Worm (Caenorhabditis elegans) whole organism, L3 larva: ENCODE data around the gene eak-7.
A peak's percentile ranks its signal among the peaks of the same experiment; 100 is the strongest.

Source experiments
- R02D3.7 ChIP-seq: fragments of 150-350 bp; optimal IDR thresholded peaks from 2 replicates; lab custom pipeline; 2014; ENCODE audit warnings: missing biosample characterization, missing genetic modification characterization
- aly-2 ChIP-seq: fragments of 150-350 bp; optimal IDR thresholded peaks from 2 replicates; lab custom pipeline; 2014; ENCODE audit warnings: missing biosample characterization, missing genetic modification characterization
- ceh-16 ChIP-seq: sonication (generic microtip); optimal IDR thresholded peaks from 2 replicates; lab custom pipeline; 2017; ENCODE audit warnings: missing biosample characterization, missing genetic modification characterization
- ceh-82 ChIP-seq: fragments of 150-350 bp; optimal IDR thresholded peaks from 2 replicates; lab custom pipeline; 2014; ENCODE audit warnings: missing biosample characterization, missing genetic modification characterization
- ceh-9 ChIP-seq: sonication (generic microtip); optimal IDR thresholded peaks from 2 replicates; lab custom pipeline; 2018; ENCODE audit warnings: missing biosample characterization, missing genetic modification characterization
- egl-5 ChIP-seq: fragments of 150-350 bp; optimal IDR thresholded peaks from 2 replicates; lab custom pipeline; 2017; ENCODE audit warnings: missing biosample characterization, missing genetic modification reagents, missing genetic modification characterization, inconsistent platforms
- elt-1 ChIP-seq: fragments of 150-350 bp; optimal IDR thresholded peaks from 2 replicates; lab custom pipeline; 2014; ENCODE audit warnings: missing biosample characterization, missing genetic modification characterization
- elt-2 ChIP-seq: sonication (generic microtip); optimal IDR thresholded peaks from 2 replicates; lab custom pipeline; 2016; ENCODE audit warnings: missing genetic modification reagents, mild to moderate bottlenecking, missing genetic modification characterization, missing compliant biosample characterization
- eor-1 ChIP-seq, 2 experiments: fragments of 150-350 bp; optimal IDR thresholded peaks; 2 replicates each; lab custom pipeline; 2014 to 2018; ENCODE audit warnings: missing biosample characterization in 2 of 2, missing genetic modification characterization in 2 of 2
- fkh-10 ChIP-seq: sonication (generic microtip); optimal IDR thresholded peaks from 2 replicates; lab custom pipeline; 2017; ENCODE audit warnings: missing biosample characterization, missing genetic modification reagents, missing genetic modification characterization
- fos-1 ChIP-seq: fragments of 150-350 bp; optimal IDR thresholded peaks from 2 replicates; lab custom pipeline; 2014; ENCODE audit warnings: missing biosample characterization, missing genetic modification characterization
- hmg-11 ChIP-seq: sonication (generic microtip); optimal IDR thresholded peaks from 2 replicates; lab custom pipeline; 2016; ENCODE audit warnings: missing genetic modification characterization, missing compliant biosample characterization
- jun-1 ChIP-seq: fragments of 150-350 bp; optimal IDR thresholded peaks from 2 replicates; lab custom pipeline; 2014; ENCODE audit warnings: missing biosample characterization, missing genetic modification reagents, missing genetic modification characterization
- lin-15B ChIP-seq: fragments of 150-350 bp; optimal IDR thresholded peaks from 2 replicates; lab custom pipeline; 2014; ENCODE audit warnings: missing biosample characterization, missing genetic modification characterization
- lin-39 ChIP-seq: fragments of 150-350 bp; optimal IDR thresholded peaks from 2 replicates; lab custom pipeline; 2018; ENCODE audit warnings: missing biosample characterization, missing genetic modification reagents, missing genetic modification characterization
- lsy-12 ChIP-seq: sonication (generic microtip); optimal IDR thresholded peaks from 2 replicates; lab custom pipeline; 2016; ENCODE audit warnings: mild to moderate bottlenecking, missing genetic modification characterization, missing compliant biosample characterization
- nfya-1 ChIP-seq: sonication (generic microtip); optimal IDR thresholded peaks from 2 replicates; lab custom pipeline; 2017; ENCODE audit warnings: missing genetic modification characterization, mild to moderate bottlenecking, missing compliant biosample characterization, antibody characterized with exemption, moderate library complexity; ENCODE audit not compliant: insufficient read depth
- nhr-11 ChIP-seq: fragments of 150-350 bp; optimal IDR thresholded peaks from 2 replicates; lab custom pipeline; 2014; ENCODE audit warnings: missing biosample characterization, missing genetic modification characterization
- nhr-12 ChIP-seq: fragments of 150-350 bp; optimal IDR thresholded peaks from 2 replicates; lab custom pipeline; 2014; ENCODE audit warnings: missing biosample characterization, missing genetic modification characterization
- nhr-23 ChIP-seq: fragments of 150-350 bp; optimal IDR thresholded peaks from 2 replicates; lab custom pipeline; 2014; ENCODE audit warnings: missing biosample characterization, missing genetic modification reagents, missing genetic modification characterization
- nhr-237 ChIP-seq: fragments of 150-350 bp; optimal IDR thresholded peaks from 2 replicates; lab custom pipeline; 2014; ENCODE audit warnings: missing biosample characterization, missing genetic modification characterization
- nhr-25 ChIP-seq: sonication (generic microtip); optimal IDR thresholded peaks from 2 replicates; lab custom pipeline; 2017; ENCODE audit warnings: missing biosample characterization, missing genetic modification characterization
- nhr-28 ChIP-seq: fragments of 150-350 bp; optimal IDR thresholded peaks from 2 replicates; lab custom pipeline; 2014; ENCODE audit warnings: missing biosample characterization, missing genetic modification characterization
- nhr-67 ChIP-seq: fragments of 150-350 bp; optimal IDR thresholded peaks from 2 replicates; lab custom pipeline; 2014; ENCODE audit warnings: missing biosample characterization, missing genetic modification characterization
- pha-4 ChIP-seq: fragments of 150-350 bp; optimal IDR thresholded peaks from 2 replicates; lab custom pipeline; 2014; ENCODE audit warnings: missing biosample characterization, missing genetic modification reagents, missing genetic modification characterization
- pqm-1 ChIP-seq: fragments of 150-350 bp; optimal IDR thresholded peaks from 2 replicates; lab custom pipeline; 2017; ENCODE audit warnings: missing biosample characterization, missing genetic modification characterization, inconsistent platforms
- sea-2 ChIP-seq: fragments of 150-350 bp; sonication (generic microtip); optimal IDR thresholded peaks from 4 replicates; lab custom pipeline; 2014; ENCODE audit warnings: missing biosample characterization, missing genetic modification reagents, missing genetic modification characterization
- snpc-4 ChIP-seq: fragments of 150-350 bp; optimal IDR thresholded peaks from 2 replicates; lab custom pipeline; 2014; ENCODE audit warnings: missing biosample characterization, missing genetic modification characterization
- tbx-2 ChIP-seq: sonication (generic microtip); optimal IDR thresholded peaks from 2 replicates; lab custom pipeline; 2016; ENCODE audit warnings: mild to moderate bottlenecking, missing genetic modification characterization, missing compliant biosample characterization
- unc-39 ChIP-seq: sonication (generic microtip); optimal IDR thresholded peaks from 4 replicates; lab custom pipeline; 2017; ENCODE audit warnings: missing biosample characterization, missing genetic modification characterization
- unc-62 ChIP-seq: fragments of 150-350 bp; sonication (generic microtip); optimal IDR thresholded peaks from 4 replicates; lab custom pipeline; 2014; ENCODE audit warnings: missing biosample characterization, missing genetic modification reagents, missing genetic modification characterization
- zag-1 ChIP-seq: fragments of 150-350 bp; optimal IDR thresholded peaks from 2 replicates; lab custom pipeline; 2014; ENCODE audit warnings: missing biosample characterization, missing genetic modification characterization
- ztf-11 ChIP-seq: fragments of 150-350 bp; optimal IDR thresholded peaks from 2 replicates; lab custom pipeline; 2014; ENCODE audit warnings: missing biosample characterization, missing genetic modification characterization

eak-7 gene

ce11 chrIV:12565933-12566540, at the start of gene eak-7:
TSS of gene eak-7 (minus strand) at chrIV:12565983.
- TF ChIP-seq nhr-67 (no peak), unc-62 (GFP tag; lab: Kevin White, UChicago) (no peak)

ce11 chrIV:12615122-12615745, 49.5 kb upstream of the eak-7 start:
- no peak for TF ChIP-seq unc-39 (tag; lab: Kevin White, UChicago)
- no peak for TF ChIP-seq unc-62 (GFP tag; lab: Kevin White, UChicago)
- TF ChIP-seq egl-5 (tag; lab: Kevin White, UChicago): peak; percentile 82
- TF ChIP-seq nfya-1 (tag; lab: Kevin White, UChicago): peak; percentile 15
- TF ChIP-seq, all 47 proteins: peak for 2

- TF ChIP-seq nhr-28 (tag; lab: Kevin White, UChicago) (no peak), pha-4 (tag; lab: Kevin White, UChicago) (no peak), jun-1 (tag; lab: Kevin White, UChicago) (no peak), elt-1 (tag; lab: Kevin White, UChicago) (no peak), fkh-10 (GFP tag; lab: Kevin White, UChicago) (no peak), nhr-11 (no peak)
Measured at ce11 chrIV:12614624-12615023, 48.8 kb upstream of the eak-7 start, which contains the start of gene efa-6. TSS of gene efa-6 (minus strand) at chrIV:12614724.

- TF ChIP-seq ceh-9 (tag; lab: Kevin White, UChicago) (no peak), snpc-4 (tag; lab: Kevin White, UChicago) (peak; percentile 15), nhr-25 (tag; lab: Kevin White, UChicago) (peak; percentile 11), elt-2 (tag; lab: Kevin White, UChicago) (peak; percentile 14), nhr-237 (tag; lab: Kevin White, UChicago) (no peak), pha-4 (tag; lab: Kevin White, UChicago) (peak; percentile 57), lin-15B (peak; percentile 79), nfya-1 (tag; lab: Kevin White, UChicago) (peak; percentile 38)
- TF ChIP-seq, all 47 proteins: peak for 6
Measured at ce11 chrIV:12605401-12605800, 39.6 kb upstream of the eak-7 start, which contains the start of gene Y55D9A.2. TSS of gene Y55D9A.2 (minus strand) at chrIV:12605431.

ce11 chrIV:12600941-12601340, 35.2 kb upstream of the eak-7 start:
- TF ChIP-seq jun-1 (tag; lab: Kevin White, UChicago): peak; percentile 18
- no peak for TF ChIP-seq tbx-2 (tag; lab: Kevin White, UChicago)
- peak; percentile 94 for TF ChIP-seq pqm-1 (tag; lab: Kevin White, UChicago)
- no peak for TF ChIP-seq fos-1 (tag; lab: Kevin White, UChicago)
- TF ChIP-seq eor-1 (tag; optimal IDR thresholded peaks at IDR 0.05; lab: Kevin White, UChicago): no peak
- TF ChIP-seq elt-2 (tag; lab: Kevin White, UChicago): peak; percentile 94
- TF ChIP-seq, all 47 proteins: peak for 3

ce11 chrIV:12599158-12599557, 33.4 kb upstream of the eak-7 start, which contains the start of gene pgp-1:
TSS of gene pgp-1 (minus strand) at chrIV:12599169.
- no peak for TF ChIP-seq lsy-12 (tag; lab: Kevin White, UChicago)
- no peak for TF ChIP-seq ztf-11 (tag; lab: Kevin White, UChicago)
- TF ChIP-seq elt-1 (tag; lab: Kevin White, UChicago): no peak
- peak; percentile 94 for TF ChIP-seq elt-2 (tag; lab: Kevin White, UChicago)
- TF ChIP-seq ceh-9 (tag; lab: Kevin White, UChicago): no peak
- no peak for TF ChIP-seq nhr-23 (tag; lab: Kevin White, UChicago)
- TF ChIP-seq pha-4 (tag; lab: Kevin White, UChicago): peak; percentile 27
- TF ChIP-seq pqm-1 (tag; lab: Kevin White, UChicago): peak; percentile 91
- peak; percentile 9 for TF ChIP-seq jun-1 (tag; lab: Kevin White, UChicago)
- no peak for TF ChIP-seq ceh-82
- TF ChIP-seq, all 47 proteins: peak for 4

ce11 chrIV:12596960-12597359, 31.2 kb upstream of the eak-7 start:
- TF ChIP-seq ceh-9 (tag; lab: Kevin White, UChicago): no peak
- no peak for TF ChIP-seq R02D3.7 (tag; lab: Kevin White, UChicago)
- TF ChIP-seq pha-4 (tag; lab: Kevin White, UChicago): no peak
- no peak for TF ChIP-seq sea-2 (GFP tag; lab: Kevin White, UChicago)
- TF ChIP-seq nfya-1 (tag; lab: Kevin White, UChicago): no peak
- no peak for TF ChIP-seq lin-39 (tag; lab: Kevin White, UChicago)
- TF ChIP-seq zag-1: no peak
- no peak for TF ChIP-seq nhr-25 (tag; lab: Kevin White, UChicago)
- no peak for TF ChIP-seq aly-2 (tag; lab: Kevin White, UChicago)
- no peak for TF ChIP-seq ceh-16 (tag; lab: Kevin White, UChicago)
- TF ChIP-seq nhr-11: no peak
- TF ChIP-seq snpc-4 (tag; lab: Kevin White, UChicago): no peak
- TF ChIP-seq lsy-12 (tag; lab: Kevin White, UChicago): no peak
- no peak for TF ChIP-seq hmg-11 (tag; lab: Kevin White, UChicago)
- TF ChIP-seq nhr-12 (tag; lab: Kevin White, UChicago): no peak
